Worm (Caenorhabditis elegans) whole organism, L4 larva: Measurements from ENCODE around the gene Y73F8A.26.

Experiments used
- ceh-82 ChIP-seq: sonication (generic microtip); optimal IDR thresholded peaks from 2 replicates; lab custom pipeline; 2017; ENCODE audit warnings: missing biosample characterization, missing genetic modification characterization
- fos-1 ChIP-seq: fragments of 150-350 bp; optimal IDR thresholded peaks from 2 replicates; lab custom pipeline; 2014; ENCODE audit warnings: missing biosample characterization, missing genetic modification characterization
- nhr-76 ChIP-seq: fragments of 150-350 bp; optimal IDR thresholded peaks from 2 replicates; lab custom pipeline; 2014; ENCODE audit warnings: missing biosample characterization, missing genetic modification characterization

ce11 chrIV:15444481-15444880 is 29.0 kb upstream of the Y73F8A.26 start, which contains the start of gene Y73F8A.23:
- TF ChIP-seq fos-1 (tag; lab: Kevin White, UChicago) (no peak), nhr-76 (tag; lab: Kevin White, UChicago) (no peak), ceh-82 (no peak)
